Worm (Caenorhabditis elegans) whole organism, L3 larva: ENCODE data around the gene Y66D12A.21.

Source experiments
- ZK546.5 ChIP-seq: sonication (generic microtip); optimal IDR thresholded peaks from 2 replicates; lab custom pipeline; 2017; ENCODE audit warnings: missing biosample characterization, missing genetic modification characterization
- aly-2 ChIP-seq: fragments of 150-350 bp; optimal IDR thresholded peaks from 2 replicates; lab custom pipeline; 2014; ENCODE audit warnings: missing biosample characterization, missing genetic modification characterization
- ama-1 ChIP-seq: fragments of 150-350 bp; optimal IDR thresholded peaks from 2 replicates; lab custom pipeline; 2018
- ceh-16 ChIP-seq: sonication (generic microtip); optimal IDR thresholded peaks from 2 replicates; lab custom pipeline; 2017; ENCODE audit warnings: missing biosample characterization, missing genetic modification characterization
- ceh-28 ChIP-seq: fragments of 150-350 bp; optimal IDR thresholded peaks from 2 replicates; lab custom pipeline; 2014; ENCODE audit warnings: missing biosample characterization, missing genetic modification reagents, missing genetic modification characterization
- ceh-82 ChIP-seq: fragments of 150-350 bp; optimal IDR thresholded peaks from 2 replicates; lab custom pipeline; 2014; ENCODE audit warnings: missing biosample characterization, missing genetic modification characterization
- ceh-9 ChIP-seq: sonication (generic microtip); optimal IDR thresholded peaks from 2 replicates; lab custom pipeline; 2018; ENCODE audit warnings: missing biosample characterization, missing genetic modification characterization
- daf-12 ChIP-seq: fragments of 150-350 bp; optimal IDR thresholded peaks from 2 replicates; lab custom pipeline; 2014; ENCODE audit warnings: missing biosample characterization, missing genetic modification reagents, missing genetic modification characterization
- egl-5 ChIP-seq: fragments of 150-350 bp; optimal IDR thresholded peaks from 2 replicates; lab custom pipeline; 2017; ENCODE audit warnings: missing biosample characterization, missing genetic modification reagents, missing genetic modification characterization, inconsistent platforms
- elt-1 ChIP-seq: fragments of 150-350 bp; optimal IDR thresholded peaks from 2 replicates; lab custom pipeline; 2014; ENCODE audit warnings: missing biosample characterization, missing genetic modification characterization
- elt-2 ChIP-seq: sonication (generic microtip); optimal IDR thresholded peaks from 2 replicates; lab custom pipeline; 2016; ENCODE audit warnings: missing genetic modification reagents, mild to moderate bottlenecking, missing genetic modification characterization, missing compliant biosample characterization
- elt-3 ChIP-seq, 3 experiments: fragments of 150-350 bp in 1 of 3; sonication (generic microtip) in 2 of 3; optimal IDR thresholded peaks; 2 replicates in 2 of 3; 4 replicates in 1 of 3; lab custom pipeline; 2014 to 2017; ENCODE audit warnings: missing biosample characterization in 3 of 3, missing genetic modification characterization in 3 of 3
- eor-1 ChIP-seq, 2 experiments: fragments of 150-350 bp; optimal IDR thresholded peaks; 2 replicates each; lab custom pipeline; 2014 to 2018; ENCODE audit warnings: missing biosample characterization in 2 of 2, missing genetic modification characterization in 2 of 2
- fkh-10 ChIP-seq: sonication (generic microtip); optimal IDR thresholded peaks from 2 replicates; lab custom pipeline; 2017; ENCODE audit warnings: missing biosample characterization, missing genetic modification reagents, missing genetic modification characterization
- fkh-2 ChIP-seq: fragments of 150-350 bp; optimal IDR thresholded peaks from 2 replicates; lab custom pipeline; 2014; ENCODE audit warnings: missing biosample characterization, missing genetic modification reagents, missing genetic modification characterization
- hmg-11 ChIP-seq: sonication (generic microtip); optimal IDR thresholded peaks from 2 replicates; lab custom pipeline; 2016; ENCODE audit warnings: missing genetic modification characterization, missing compliant biosample characterization
- jun-1 ChIP-seq: fragments of 150-350 bp; optimal IDR thresholded peaks from 2 replicates; lab custom pipeline; 2014; ENCODE audit warnings: missing biosample characterization, missing genetic modification reagents, missing genetic modification characterization
- lin-15B ChIP-seq: fragments of 150-350 bp; optimal IDR thresholded peaks from 2 replicates; lab custom pipeline; 2014; ENCODE audit warnings: missing biosample characterization, missing genetic modification characterization
- lin-39 ChIP-seq: fragments of 150-350 bp; optimal IDR thresholded peaks from 2 replicates; lab custom pipeline; 2018; ENCODE audit warnings: missing biosample characterization, missing genetic modification reagents, missing genetic modification characterization
- lsy-12 ChIP-seq: sonication (generic microtip); optimal IDR thresholded peaks from 2 replicates; lab custom pipeline; 2016; ENCODE audit warnings: mild to moderate bottlenecking, missing genetic modification characterization, missing compliant biosample characterization
- mdl-1 ChIP-seq: fragments of 150-350 bp; optimal IDR thresholded peaks from 2 replicates; lab custom pipeline; 2014; ENCODE audit warnings: missing biosample characterization, missing genetic modification characterization
- mml-1 ChIP-seq: fragments of 150-350 bp; sonication (generic microtip); optimal IDR thresholded peaks from 3 replicates; lab custom pipeline; 2014; ENCODE audit warnings: missing biosample characterization, missing genetic modification characterization
- nfya-1 ChIP-seq: sonication (generic microtip); optimal IDR thresholded peaks from 2 replicates; lab custom pipeline; 2017; ENCODE audit warnings: missing genetic modification characterization, mild to moderate bottlenecking, missing compliant biosample characterization, antibody characterized with exemption, moderate library complexity; ENCODE audit not compliant: insufficient read depth
- nhr-11 ChIP-seq: fragments of 150-350 bp; optimal IDR thresholded peaks from 2 replicates; lab custom pipeline; 2014; ENCODE audit warnings: missing biosample characterization, missing genetic modification characterization
- nhr-12 ChIP-seq: fragments of 150-350 bp; optimal IDR thresholded peaks from 2 replicates; lab custom pipeline; 2014; ENCODE audit warnings: missing biosample characterization, missing genetic modification characterization
- nhr-25 ChIP-seq: sonication (generic microtip); optimal IDR thresholded peaks from 2 replicates; lab custom pipeline; 2017; ENCODE audit warnings: missing biosample characterization, missing genetic modification characterization
- nhr-28 ChIP-seq: fragments of 150-350 bp; optimal IDR thresholded peaks from 2 replicates; lab custom pipeline; 2014; ENCODE audit warnings: missing biosample characterization, missing genetic modification characterization
- nhr-43 ChIP-seq: sonication (generic microtip); optimal IDR thresholded peaks from 2 replicates; lab custom pipeline; 2016; ENCODE audit warnings: mild to moderate bottlenecking, missing genetic modification characterization, missing compliant biosample characterization; ENCODE audit not compliant: poor library complexity, severe bottlenecking
- nhr-76 ChIP-seq: fragments of 150-350 bp; sonication (generic microtip); optimal IDR thresholded peaks from 5 replicates; lab custom pipeline; 2014; ENCODE audit warnings: missing biosample characterization, missing genetic modification characterization
- nhr-77 ChIP-seq: fragments of 150-350 bp; optimal IDR thresholded peaks from 2 replicates; lab custom pipeline; 2014; ENCODE audit warnings: missing biosample characterization, missing genetic modification characterization
- pha-4 ChIP-seq: fragments of 150-350 bp; optimal IDR thresholded peaks from 2 replicates; lab custom pipeline; 2014; ENCODE audit warnings: missing biosample characterization, missing genetic modification reagents, missing genetic modification characterization
- pqm-1 ChIP-seq: fragments of 150-350 bp; optimal IDR thresholded peaks from 2 replicates; lab custom pipeline; 2017; ENCODE audit warnings: missing biosample characterization, missing genetic modification characterization, inconsistent platforms
- sea-2 ChIP-seq: fragments of 150-350 bp; sonication (generic microtip); optimal IDR thresholded peaks from 4 replicates; lab custom pipeline; 2014; ENCODE audit warnings: missing biosample characterization, missing genetic modification reagents, missing genetic modification characterization
- snpc-4 ChIP-seq: fragments of 150-350 bp; optimal IDR thresholded peaks from 2 replicates; lab custom pipeline; 2014; ENCODE audit warnings: missing biosample characterization, missing genetic modification characterization
- tbx-2 ChIP-seq: sonication (generic microtip); optimal IDR thresholded peaks from 2 replicates; lab custom pipeline; 2016; ENCODE audit warnings: mild to moderate bottlenecking, missing genetic modification characterization, missing compliant biosample characterization
- unc-39 ChIP-seq: sonication (generic microtip); optimal IDR thresholded peaks from 4 replicates; lab custom pipeline; 2017; ENCODE audit warnings: missing biosample characterization, missing genetic modification characterization
- unc-62 ChIP-seq: fragments of 150-350 bp; sonication (generic microtip); optimal IDR thresholded peaks from 4 replicates; lab custom pipeline; 2014; ENCODE audit warnings: missing biosample characterization, missing genetic modification reagents, missing genetic modification characterization
- zag-1 ChIP-seq: fragments of 150-350 bp; optimal IDR thresholded peaks from 2 replicates; lab custom pipeline; 2014; ENCODE audit warnings: missing biosample characterization, missing genetic modification characterization
- ztf-11 ChIP-seq: fragments of 150-350 bp; optimal IDR thresholded peaks from 2 replicates; lab custom pipeline; 2014; ENCODE audit warnings: missing biosample characterization, missing genetic modification characterization
- ztf-4 ChIP-seq: fragments of 150-350 bp; optimal IDR thresholded peaks from 2 replicates; lab custom pipeline; 2014; ENCODE audit warnings: missing biosample characterization, missing genetic modification characterization

The Y66D12A.21 gene

ce11 chrIII:11505621-11506020, 519 bp upstream of the Y66D12A.21 start:
- TF ChIP-seq nhr-12 (no peak), daf-12 (tag; lab: Kevin White, UChicago) (no peak), hmg-11 (tag; lab: Kevin White, UChicago) (no peak), tbx-2 (tag; lab: Kevin White, UChicago) (no peak), lin-39 (tag; lab: Kevin White, UChicago) (no peak), ZK546.5 (tag; lab: Kevin White, UChicago) (no peak), ceh-28 (tag; lab: Kevin White, UChicago) (no peak), ama-1 (lab: Kevin White, UChicago) (no peak), ztf-4 (tag; lab: Kevin White, UChicago) (no peak), mml-1 (no peak), ztf-11 (tag; lab: Kevin White, UChicago) (no peak), sea-2 (no peak), eor-1 (tag; optimal IDR thresholded peaks at IDR 0.05; lab: Kevin White, UChicago) (no peak), nhr-77 (tag; lab: Kevin White, UChicago) (no peak)
- TF ChIP-seq, all 47 proteins: peak for 0

ce11 chrIII:11502753-11503152, 2.3 kb downstream of the Y66D12A.21 start, which contains the start of gene tin-10:
Gene tin-10, minus strand, starts transcription at chrIII:11502853.
- TF ChIP-seq nhr-43 = no peak
- TF ChIP-seq elt-1 (tag; lab: Kevin White, UChicago) = no peak
- no peak for TF ChIP-seq nhr-25 (tag; lab: Kevin White, UChicago)
- no peak for TF ChIP-seq elt-2 (tag; lab: Kevin White, UChicago)
- no peak for TF ChIP-seq unc-39 (tag; lab: Kevin White, UChicago)
- no peak for TF ChIP-seq lsy-12 (tag; lab: Kevin White, UChicago)
- no peak for TF ChIP-seq nhr-76 (tag; lab: Kevin White, UChicago)
- no peak for TF ChIP-seq ceh-28 (tag; lab: Kevin White, UChicago)
- no peak for TF ChIP-seq pha-4 (tag; lab: Kevin White, UChicago)
- no peak for TF ChIP-seq ceh-16
- no peak for TF ChIP-seq snpc-4 (tag; lab: Kevin White, UChicago)
- TF ChIP-seq egl-5 = no peak
- no peak for TF ChIP-seq hmg-11 (tag; lab: Kevin White, UChicago)
- no peak for TF ChIP-seq nhr-12
- no peak for TF ChIP-seq fkh-2 (tag; lab: Kevin White, UChicago)

ce11 chrIII:11500647-11501046, 4.5 kb downstream of the Y66D12A.21 start, which contains the start of gene nars-2:
Gene nars-2, minus strand, starts transcription at chrIII:11500747.
- TF ChIP-seq ZK546.5 (tag; lab: Kevin White, UChicago) (no peak), fkh-2 (tag; lab: Kevin White, UChicago) (no peak), mdl-1 (tag; lab: Kevin White, UChicago) (no peak), lin-15B (tag; lab: Kevin White, UChicago) (no peak), ztf-4 (tag; lab: Kevin White, UChicago) (no peak), elt-3 (tag; optimal IDR thresholded peaks at IDR 0.05; lab: Kevin White, UChicago) (no peak), nhr-76 (tag; lab: Kevin White, UChicago) (no peak), zag-1 (tag; lab: Kevin White, UChicago) (no peak)

- TF ChIP-seq elt-2 (tag; lab: Kevin White, UChicago) (peak; percentile 84), nhr-11 (tag; lab: Kevin White, UChicago) (no peak), egl-5 (no peak), zag-1 (tag; lab: Kevin White, UChicago) (no peak), nhr-28 (tag; lab: Kevin White, UChicago) (no peak), nhr-76 (tag; lab: Kevin White, UChicago) (no peak), jun-1 (tag; lab: Kevin White, UChicago) (peak; percentile 45), ceh-16 (no peak), ama-1 (lab: Kevin White, UChicago) (no peak), sea-2 (no peak), tbx-2 (tag; lab: Kevin White, UChicago) (no peak), aly-2 (tag; lab: Kevin White, UChicago) (no peak), pqm-1 (tag; lab: Kevin White, UChicago) (peak; percentile 73), pha-4 (tag; lab: Kevin White, UChicago) (peak; percentile 21), lin-39 (tag; lab: Kevin White, UChicago) (no peak), lin-15B (tag; lab: Kevin White, UChicago) (no peak), mml-1 (no peak), unc-62 (GFP tag; lab: Kevin White, UChicago) (no peak), hmg-11 (tag; lab: Kevin White, UChicago) (no peak), lsy-12 (tag; lab: Kevin White, UChicago) (no peak), fkh-10 (GFP tag; lab: Kevin White, UChicago) (no peak), ceh-82 (tag; lab: Kevin White, UChicago) (no peak), daf-12 (tag; lab: Kevin White, UChicago) (no peak), nfya-1 (no peak), ZK546.5 (tag; lab: Kevin White, UChicago) (no peak), ceh-9 (tag; lab: Kevin White, UChicago) (no peak)
These were observed 8.6 kb downstream of the Y66D12A.21 start, which contains the start of gene Y66D12A.24 for ce11 chrIII:11496496-11496895. Gene Y66D12A.24, plus strand, starts transcription at chrIII:11496865.
